Fruit fly (Drosophila melanogaster) whole organism, embryonic: ENCODE data around the gene Spc105R.

ENCODE experiments used
- Bdp1 ChIP-seq: fragments of 200-800 bp; sonication (Bioruptor generic); optimal IDR thresholded peaks from 3 replicates; lab custom pipeline; 2016; ENCODE audit warnings: missing biosample characterization, missing genetic modification characterization
- Bgb ChIP-seq: fragments of 200-800 bp; sonication (Bioruptor generic); IDR thresholded peaks from 2 replicates; pipeline ENCODE4 v1.3.6; 2022; ENCODE audit warnings: missing biosample characterization, missing genetic modification characterization; ENCODE audit not compliant: partially characterized antibody
- Blimp-1 ChIP-seq: fragments of 200-800 bp; sonication (Bioruptor generic); optimal IDR thresholded peaks from 3 replicates; lab custom pipeline; 2018; ENCODE audit warnings: missing biosample characterization, missing genetic modification characterization, mild to moderate bottlenecking, moderate library complexity, missing genetic modification reagents
- BtbVII ChIP-seq: fragments of 200-800 bp; sonication (Bioruptor generic); optimal IDR thresholded peaks from 3 replicates; lab custom pipeline; 2017; ENCODE audit warnings: missing biosample characterization, mild to moderate bottlenecking, missing genetic modification characterization
- CG10654 ChIP-seq: fragments of 200-800 bp; sonication (Bioruptor generic); optimal IDR thresholded peaks from 2 replicates; lab custom pipeline; 2016; ENCODE audit warnings: missing biosample characterization, missing genetic modification characterization
- CG12104 ChIP-seq: fragments of 200-800 bp; sonication (Bioruptor generic); optimal IDR thresholded peaks from 3 replicates; lab custom pipeline; 2016; ENCODE audit warnings: missing biosample characterization, missing genetic modification characterization
- CG12299 ChIP-seq: fragments of 200-800 bp; sonication (Bioruptor generic); optimal IDR thresholded peaks from 2 replicates; lab custom pipeline; 2018; ENCODE audit warnings: missing biosample characterization, mild to moderate bottlenecking, missing genetic modification characterization
- CG15011 ChIP-seq: fragments of 200-800 bp; sonication (Bioruptor generic); optimal IDR thresholded peaks from 3 replicates; lab custom pipeline; 2018; ENCODE audit warnings: missing biosample characterization, mild to moderate bottlenecking, missing genetic modification characterization
- CG17186 ChIP-seq: fragments of 200-800 bp; sonication (Bioruptor generic); optimal IDR thresholded peaks from 3 replicates; lab custom pipeline; 2017; ENCODE audit warnings: missing biosample characterization, missing genetic modification reagents, missing genetic modification characterization
- CG17912 ChIP-seq: fragments of 200-800 bp; sonication (Bioruptor generic); optimal IDR thresholded peaks from 2 replicates; lab custom pipeline; 2018; ENCODE audit warnings: missing biosample characterization, mild to moderate bottlenecking, missing genetic modification characterization
- CG2129 ChIP-seq: fragments of 200-800 bp; sonication (Bioruptor generic); IDR thresholded peaks from 2 replicates; pipeline ENCODE4 v1.3.6; 2022; ENCODE audit warnings: missing biosample characterization, missing genetic modification characterization; ENCODE audit not compliant: partially characterized antibody
- CG2199 ChIP-seq: fragments of 200-800 bp; sonication (Bioruptor generic); IDR thresholded peaks from 3 replicates; pipeline ENCODE4 v1.3.6; 2022; ENCODE audit warnings: missing biosample characterization, missing genetic modification characterization
- CG2678 ChIP-seq: fragments of 200-800 bp; sonication (Bioruptor generic); optimal IDR thresholded peaks from 3 replicates; lab custom pipeline; 2019; ENCODE audit warnings: missing biosample characterization, mild to moderate bottlenecking, missing genetic modification characterization, moderate library complexity
- CG2712 ChIP-seq: fragments of 200-800 bp; optimal IDR thresholded peaks from 3 replicates; lab custom pipeline; 2019; ENCODE audit warnings: missing biosample characterization, mild to moderate bottlenecking, missing genetic modification characterization, moderate library complexity
- CG3163 ChIP-seq: fragments of 200-800 bp; sonication (Bioruptor generic); optimal IDR thresholded peaks from 3 replicates; lab custom pipeline; 2016; ENCODE audit warnings: missing biosample characterization, missing genetic modification characterization
- CG3407 ChIP-seq: fragments of 200-800 bp; sonication (Bioruptor generic); optimal IDR thresholded peaks from 2 replicates; lab custom pipeline; 2018; ENCODE audit warnings: missing biosample characterization, mild to moderate bottlenecking, missing genetic modification characterization
- CG34422 ChIP-seq: fragments of 200-800 bp; sonication (Bioruptor generic); IDR thresholded peaks from 3 replicates; pipeline ENCODE4 v1.3.6; 2022; ENCODE audit warnings: missing biosample characterization, missing genetic modification characterization
- CG4707 ChIP-seq: fragments of 200-800 bp; sonication (Bioruptor generic); optimal IDR thresholded peaks from 2 replicates; lab custom pipeline; 2018; ENCODE audit warnings: missing biosample characterization, mild to moderate bottlenecking, missing genetic modification characterization, moderate library complexity
- CG6791 ChIP-seq: fragments of 200-800 bp; sonication (Bioruptor generic); IDR thresholded peaks from 3 replicates; pipeline ENCODE4 v1.3.6; 2022; ENCODE audit warnings: missing biosample characterization, missing genetic modification characterization; ENCODE audit not compliant: partially characterized antibody
- CG7928 ChIP-seq: fragments of 200-800 bp; sonication (Bioruptor generic); optimal IDR thresholded peaks from 2 replicates; lab custom pipeline; 2017; ENCODE audit warnings: missing biosample characterization, mild to moderate bottlenecking, missing genetic modification characterization
- CG8290 ChIP-seq, 3 experiments: fragments of 200-800 bp; sonication (Bioruptor generic); optimal IDR thresholded peaks; 2 replicates each; lab custom pipeline; 2016 to 2019; ENCODE audit warnings: missing biosample characterization in 3 of 3, missing genetic modification characterization in 3 of 3, mild to moderate bottlenecking in 2 of 3, moderate library complexity in 1 of 3
- CG9609 ChIP-seq: fragments of 200-800 bp; sonication (Bioruptor generic); optimal IDR thresholded peaks from 3 replicates; lab custom pipeline; 2016; ENCODE audit warnings: missing biosample characterization, missing genetic modification characterization
- Dad ChIP-seq: fragments of 200-800 bp; sonication (Bioruptor generic); optimal IDR thresholded peaks from 3 replicates; lab custom pipeline; 2016; ENCODE audit warnings: missing biosample characterization, missing genetic modification characterization
- Deaf1 ChIP-seq: fragments of 200-800 bp; optimal IDR thresholded peaks from 3 replicates; lab custom pipeline; 2019; ENCODE audit warnings: missing biosample characterization, mild to moderate bottlenecking, missing genetic modification characterization, moderate library complexity
- Dfd ChIP-seq, 2 experiments: fragments of >200 bp; optimal IDR thresholded peaks; 2 replicates each; lab custom pipeline; 2017; ENCODE audit warnings: missing biosample characterization in 2 of 2, missing genetic modification characterization in 2 of 2
- HHEX ChIP-seq: fragments of 200-800 bp; sonication (Bioruptor generic); optimal IDR thresholded peaks from 3 replicates; lab custom pipeline; 2017; ENCODE audit warnings: missing biosample characterization, mild to moderate bottlenecking, missing genetic modification characterization, missing genetic modification reagents
- MESR4 ChIP-seq: fragments of 200-800 bp; sonication (Bioruptor generic); optimal IDR thresholded peaks from 2 replicates; lab custom pipeline; 2018; ENCODE audit warnings: missing biosample characterization, mild to moderate bottlenecking, missing genetic modification characterization, moderate library complexity
- NK7.1 ChIP-seq: fragments of 200-800 bp; sonication (Bioruptor generic); optimal IDR thresholded peaks from 3 replicates; lab custom pipeline; 2016; ENCODE audit warnings: missing biosample characterization, missing genetic modification characterization
- Sry-δ ChIP-seq: fragments of 200-800 bp; sonication (Bioruptor generic); optimal IDR thresholded peaks from 2 replicates; lab custom pipeline; 2016; ENCODE audit warnings: missing biosample characterization, missing genetic modification characterization
- Stat92E ChIP-seq, 3 experiments: fragments of >200 bp in 2 of 3; fragments of 200-800 bp in 1 of 3; sonication (Bioruptor generic) in 1 of 3; optimal IDR thresholded peaks; 2 replicates each; lab custom pipeline; 2017 to 2019; ENCODE audit warnings: missing biosample characterization in 3 of 3, missing genetic modification characterization in 3 of 3, mild to moderate bottlenecking in 1 of 3, moderate library complexity in 1 of 3
- TFAM ChIP-seq: fragments of 200-800 bp; sonication (Bioruptor generic); optimal IDR thresholded peaks from 2 replicates; lab custom pipeline; 2017; ENCODE audit warnings: missing biosample characterization, missing genetic modification characterization, inconsistent platforms
- YL-1 ChIP-seq: fragments of 200-800 bp; sonication (Bioruptor generic); optimal IDR thresholded peaks from 3 replicates; lab custom pipeline; 2017; ENCODE audit warnings: missing biosample characterization, mild to moderate bottlenecking, missing genetic modification characterization
- ap ChIP-seq: fragments of 200-800 bp; sonication (Bioruptor generic); IDR thresholded peaks from 2 replicates; pipeline ENCODE4 v1.3.6; 2022; ENCODE audit warnings: missing biosample characterization, missing genetic modification characterization
- btn ChIP-seq: fragments of 200-800 bp; sonication (Bioruptor generic); optimal IDR thresholded peaks from 2 replicates; lab custom pipeline; 2016; ENCODE audit warnings: missing biosample characterization, missing genetic modification characterization
- crc ChIP-seq: fragments of 200-800 bp; sonication (Bioruptor generic); optimal IDR thresholded peaks from 2 replicates; lab custom pipeline; 2016; ENCODE audit warnings: missing biosample characterization, missing genetic modification characterization
- crp ChIP-seq, 2 experiments: fragments of 200-800 bp; sonication (Bioruptor generic); optimal IDR thresholded peaks; 2 replicates in 1 of 2; 3 replicates in 1 of 2; lab custom pipeline; 2017; ENCODE audit warnings: missing biosample characterization in 2 of 2, missing genetic modification characterization in 2 of 2, mild to moderate bottlenecking in 1 of 2, moderate library complexity in 1 of 2
- fru ChIP-seq: fragments of >200 bp; optimal IDR thresholded peaks from 2 replicates; lab custom pipeline; 2017
- her ChIP-seq: fragments of 200-800 bp; sonication (Bioruptor generic); optimal IDR thresholded peaks from 2 replicates; lab custom pipeline; 2016; ENCODE audit warnings: missing biosample characterization, missing genetic modification characterization
- lab ChIP-seq: fragments of 200-800 bp; sonication (Bioruptor generic); optimal IDR thresholded peaks from 3 replicates; lab custom pipeline; 2017; ENCODE audit warnings: missing biosample characterization, missing genetic modification characterization, mild to moderate bottlenecking, moderate library complexity, missing genetic modification reagents
- nmo ChIP-seq: fragments of 200-800 bp; sonication (Bioruptor generic); optimal IDR thresholded peaks from 2 replicates; lab custom pipeline; 2018; ENCODE audit warnings: missing biosample characterization, mild to moderate bottlenecking, missing genetic modification characterization, moderate library complexity
- nom ChIP-seq: fragments of 200-800 bp; sonication (Bioruptor generic); optimal IDR thresholded peaks from 2 replicates; lab custom pipeline; 2017; ENCODE audit warnings: missing biosample characterization, missing genetic modification characterization, mild to moderate bottlenecking, moderate library complexity, missing genetic modification reagents
- phol ChIP-seq: fragments of 200-800 bp; sonication (Bioruptor generic); optimal IDR thresholded peaks from 3 replicates; lab custom pipeline; 2018; ENCODE audit warnings: missing biosample characterization, mild to moderate bottlenecking, missing genetic modification characterization, moderate library complexity
- run ChIP-seq: fragments of 200-800 bp; sonication (Bioruptor generic); optimal IDR thresholded peaks from 3 replicates; lab custom pipeline; 2018; ENCODE audit warnings: missing biosample characterization, mild to moderate bottlenecking, missing genetic modification characterization
- sd ChIP-seq: fragments of 200-800 bp; sonication (Bioruptor generic); optimal IDR thresholded peaks from 3 replicates; lab custom pipeline; 2018; ENCODE audit warnings: missing biosample characterization, mild to moderate bottlenecking, missing genetic modification characterization, moderate library complexity
- sima ChIP-seq: fragments of 200-800 bp; sonication (Bioruptor generic); optimal IDR thresholded peaks from 2 replicates; lab custom pipeline; 2016; ENCODE audit warnings: missing biosample characterization, missing genetic modification characterization
- trem ChIP-seq: fragments of 200-800 bp; optimal IDR thresholded peaks from 3 replicates; lab custom pipeline; 2019; ENCODE audit warnings: missing biosample characterization, mild to moderate bottlenecking, missing genetic modification characterization, moderate library complexity
- ttk ChIP-seq: fragments of 200-800 bp; sonication (Bioruptor generic); IDR thresholded peaks from 2 replicates; pipeline ENCODE4 v2.1.2; 2022; ENCODE audit warnings: missing biosample characterization, missing genetic modification characterization
- usp ChIP-seq: fragments of >200 bp; optimal IDR thresholded peaks from 2 replicates; lab custom pipeline; 2017; ENCODE audit warnings: missing biosample characterization, missing genetic modification characterization

Spc105R gene

DNA sequence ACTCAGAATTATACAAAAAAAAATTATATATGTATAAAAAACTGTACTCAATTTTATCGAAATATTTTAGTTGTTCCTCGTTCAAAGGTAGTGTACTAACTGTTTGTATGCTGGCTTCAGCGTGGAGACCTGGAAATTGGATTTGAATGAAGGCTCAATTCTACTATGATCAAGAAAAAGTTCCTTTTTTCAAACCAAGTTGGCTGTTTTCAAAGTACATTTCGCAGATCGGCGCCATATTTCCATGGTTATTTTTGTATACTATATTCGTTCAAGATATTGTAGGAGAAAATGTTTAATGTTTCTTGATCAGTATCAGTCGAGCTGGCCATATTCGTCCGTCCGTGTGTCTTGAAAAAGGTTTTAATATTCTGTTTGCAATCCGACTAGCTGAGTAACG lies 17.7 kb downstream of the Spc105R start, which contains the start of gene Mst77F:
TSS of gene Mst77F (minus strand) at position 101 of the 400 bp plus-strand sequence.
- no peak for TF ChIP-seq lab (GFP tag; lab: Kevin White, UChicago)
- TF ChIP-seq TFAM (GFP tag; lab: Kevin White, UChicago) = no peak
- TF ChIP-seq CG17912 (GFP tag; lab: Kevin White, UChicago) = no peak
- TF ChIP-seq nmo (GFP tag; lab: Kevin White, UChicago) = no peak
- TF ChIP-seq CG10654 = no peak
- TF ChIP-seq YL-1 (GFP tag; lab: Kevin White, UChicago) = no peak
- TF ChIP-seq CG3163 = no peak
- no peak for TF ChIP-seq run (tag; lab: Kevin White, UChicago)
- TF ChIP-seq Sry-δ (GFP tag; lab: Kevin White, UChicago) = no peak
- TF ChIP-seq fru (lab: Kevin White, UChicago) = no peak
- TF ChIP-seq CG17186 (GFP tag; lab: Kevin White, UChicago) = no peak
- no peak for TF ChIP-seq CG6791 (GFP tag; lab: Robert Waterston, UW)
- TF ChIP-seq, all 482 proteins: peak for 0

DNA sequence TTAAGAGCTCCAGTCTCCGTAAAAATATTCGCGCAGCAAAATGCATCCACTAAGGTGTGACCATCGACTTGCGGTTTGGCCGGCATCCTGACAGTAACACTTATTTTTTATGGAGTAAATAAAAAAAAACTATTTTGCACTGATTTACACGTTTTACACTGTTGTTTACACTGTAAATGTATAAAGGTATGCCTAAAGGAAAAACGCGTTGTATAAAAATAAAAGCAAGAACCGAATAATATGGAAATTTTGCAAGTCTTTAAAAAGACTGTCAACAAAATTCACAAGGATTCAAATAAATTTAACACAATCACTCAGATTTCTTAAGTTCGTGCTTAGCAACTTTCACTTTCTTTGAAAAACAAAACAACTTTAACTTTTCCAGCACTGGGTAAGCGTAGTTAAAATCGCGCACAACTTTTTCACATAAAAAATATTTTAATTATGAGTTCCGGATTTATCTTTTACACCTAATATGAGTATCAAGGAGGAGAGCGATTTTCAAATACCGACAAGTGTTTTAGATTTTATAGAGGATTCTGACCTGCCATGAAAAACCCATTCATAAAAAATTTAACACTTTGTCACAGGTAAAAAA lies 23.1 kb downstream of the Spc105R start:
- TF ChIP-seq CG34422 (no peak), Stat92E (GFP tag; optimal IDR thresholded peaks at IDR 0.05; lab: Kevin White, UChicago) (no peak), ttk (no peak), crp (GFP tag; optimal IDR thresholded peaks at IDR 0.05; lab: Kevin White, UChicago) (peak in 1 of 2 experiments; percentile 9), nom (GFP tag; lab: Kevin White, UChicago) (no peak), Bdp1 (no peak), CG7928 (GFP tag; lab: Kevin White, UChicago) (no peak), BtbVII (GFP tag; lab: Kevin White, UChicago) (no peak), Blimp-1 (GFP tag; lab: Kevin White, UChicago) (peak; percentile 83), Deaf1 (tag; lab: Kevin White, UChicago) (no peak), btn (GFP tag; lab: Kevin White, UChicago) (no peak), ap (GFP tag; lab: Robert Waterston, UW) (no peak), CG2199 (GFP tag; lab: Robert Waterston, UW) (no peak), CG12104 (GFP tag; lab: Kevin White, UChicago) (peak; percentile 17), CG2129 (GFP tag; lab: Robert Waterston, UW) (no peak), sima (peak; percentile 38), CG2678 (tag; lab: Kevin White, UChicago) (no peak), usp (GFP tag; lab: Kevin White, UChicago) (no peak), sd (tag; lab: Kevin White, UChicago) (no peak), CG3407 (GFP tag; lab: Kevin White, UChicago) (no peak), phol (tag; lab: Kevin White, UChicago) (no peak), Sry-δ (GFP tag; lab: Kevin White, UChicago) (no peak), NK7.1 (GFP tag; lab: Kevin White, UChicago) (no peak), CG8290 (GFP tag; optimal IDR thresholded peaks at IDR 0.05; lab: Kevin White, UChicago) (no peak), CG8290 (tag; optimal IDR thresholded peaks at IDR 0.05; lab: Kevin White, UChicago) (no peak), MESR4 (GFP tag; lab: Kevin White, UChicago) (no peak), CG9609 (GFP tag; lab: Kevin White, UChicago) (no peak), CG12299 (tag; lab: Kevin White, UChicago) (no peak), CG2712 (tag; lab: Kevin White, UChicago) (no peak), HHEX (GFP tag; lab: Kevin White, UChicago) (no peak), CG4707 (GFP tag; lab: Kevin White, UChicago) (no peak), Dad (GFP tag; lab: Kevin White, UChicago) (no peak), trem (no peak), CG15011 (GFP tag; lab: Kevin White, UChicago) (peak; percentile 43), Dfd (GFP tag; optimal IDR thresholded peaks at IDR 0.05; lab: Kevin White, UChicago) (peak; percentile 86 to 96), crc (GFP tag; lab: Kevin White, UChicago) (no peak), her (GFP tag; lab: Kevin White, UChicago) (no peak), Bgb (GFP tag; lab: Robert Waterston, UW) (no peak)
